Worm (Caenorhabditis elegans) whole organism, L2 larva: Measurements from ENCODE around the gene fut-3.

Source experiments
- C34F6.9 ChIP-seq: fragments of 150-350 bp; optimal IDR thresholded peaks from 2 replicates; lab custom pipeline; 2014; ENCODE audit warnings: missing biosample characterization, missing genetic modification characterization
- F13H6.1 ChIP-seq: sonication (generic microtip); optimal IDR thresholded peaks from 2 replicates; lab custom pipeline; 2016; ENCODE audit warnings: missing genetic modification characterization, missing compliant biosample characterization
- R02D3.7 ChIP-seq: fragments of 150-350 bp; optimal IDR thresholded peaks from 2 replicates; lab custom pipeline; 2014; ENCODE audit warnings: missing biosample characterization, missing genetic modification characterization
- Y55F3AM.14 ChIP-seq: fragments of 200-800 bp; sonication (Bioruptor generic); optimal IDR thresholded peaks from 2 replicates; lab custom pipeline; 2018; ENCODE audit warnings: mild to moderate bottlenecking, missing genetic modification characterization, missing compliant biosample characterization
- ZK546.5 ChIP-seq: sonication (generic microtip); optimal IDR thresholded peaks from 2 replicates; lab custom pipeline; 2017; ENCODE audit warnings: missing biosample characterization, missing genetic modification characterization
- alr-1 ChIP-seq: fragments of 150-350 bp; optimal IDR thresholded peaks from 2 replicates; lab custom pipeline; 2014; ENCODE audit warnings: missing biosample characterization, missing genetic modification characterization
- aly-2 ChIP-seq: fragments of 150-350 bp; optimal IDR thresholded peaks from 2 replicates; lab custom pipeline; 2014; ENCODE audit warnings: missing biosample characterization, missing genetic modification characterization
- ama-1 ChIP-seq: fragments of 150-350 bp; optimal IDR thresholded peaks from 2 replicates; lab custom pipeline; 2018; ENCODE audit warnings: inconsistent platforms
- blmp-1 ChIP-seq: sonication (generic microtip); optimal IDR thresholded peaks from 2 replicates; lab custom pipeline; 2017; ENCODE audit warnings: missing genetic modification characterization, mild to moderate bottlenecking, missing compliant biosample characterization, antibody characterized with exemption, moderate library complexity; ENCODE audit not compliant: insufficient read depth
- ceh-16 ChIP-seq: fragments of 150-350 bp; optimal IDR thresholded peaks from 2 replicates; lab custom pipeline; 2014; ENCODE audit warnings: missing biosample characterization, missing genetic modification characterization
- ceh-82 ChIP-seq: fragments of 150-350 bp; optimal IDR thresholded peaks from 2 replicates; lab custom pipeline; 2014; ENCODE audit warnings: missing biosample characterization, missing genetic modification characterization
- crh-2 ChIP-seq: sonication (generic microtip); optimal IDR thresholded peaks from 2 replicates; lab custom pipeline; 2017; ENCODE audit warnings: missing biosample characterization, missing genetic modification characterization
- dmd-4 ChIP-seq: sonication (generic microtip); optimal IDR thresholded peaks from 2 replicates; lab custom pipeline; 2017; ENCODE audit warnings: missing biosample characterization, missing genetic modification characterization
- egl-27 ChIP-seq: sonication (generic microtip); optimal IDR thresholded peaks from 3 replicates; lab custom pipeline; 2017; ENCODE audit warnings: missing biosample characterization, missing genetic modification reagents, missing genetic modification characterization
- elt-1 ChIP-seq: fragments of 150-350 bp; optimal IDR thresholded peaks from 2 replicates; lab custom pipeline; 2014; ENCODE audit warnings: missing biosample characterization, missing genetic modification characterization
- elt-3 ChIP-seq: sonication (generic microtip); optimal IDR thresholded peaks from 2 replicates; lab custom pipeline; 2017; ENCODE audit warnings: missing biosample characterization, missing genetic modification characterization
- fos-1 ChIP-seq: fragments of 150-350 bp; optimal IDR thresholded peaks from 2 replicates; lab custom pipeline; 2014; ENCODE audit warnings: missing biosample characterization, missing genetic modification characterization
- gmeb-1 ChIP-seq: fragments of 150-350 bp; optimal IDR thresholded peaks from 2 replicates; lab custom pipeline; 2014; ENCODE audit warnings: missing biosample characterization, missing genetic modification characterization
- lin-11 ChIP-seq: fragments of 150-350 bp; sonication (generic microtip); optimal IDR thresholded peaks from 2 replicates; lab custom pipeline; 2014; ENCODE audit warnings: missing biosample characterization, missing genetic modification characterization, inconsistent platforms, mixed read lengths
- lin-13 ChIP-seq: fragments of 150-350 bp; optimal IDR thresholded peaks from 2 replicates; lab custom pipeline; 2014; ENCODE audit warnings: missing biosample characterization, missing genetic modification reagents, missing genetic modification characterization
- lin-39 ChIP-seq: fragments of 150-350 bp; optimal IDR thresholded peaks from 2 replicates; lab custom pipeline; 2014; ENCODE audit warnings: missing biosample characterization, missing genetic modification reagents, missing genetic modification characterization
- lsy-2 ChIP-seq, 2 experiments: fragments of 150-350 bp in 1 of 2; sonication (generic microtip) in 1 of 2; optimal IDR thresholded peaks; 2 replicates each; lab custom pipeline; 2014 to 2017; ENCODE audit warnings: missing biosample characterization in 2 of 2, missing genetic modification characterization in 2 of 2
- mab-5 ChIP-seq: fragments of 150-350 bp; optimal IDR thresholded peaks from 2 replicates; lab custom pipeline; 2014; ENCODE audit warnings: missing biosample characterization, missing genetic modification characterization
- mbf-1 ChIP-seq: sonication (generic microtip); optimal IDR thresholded peaks from 2 replicates; lab custom pipeline; 2017; ENCODE audit warnings: missing biosample characterization, missing genetic modification characterization
- mdl-1 ChIP-seq, 2 experiments: fragments of 150-350 bp in 1 of 2; sonication (generic microtip) in 1 of 2; optimal IDR thresholded peaks; 2 replicates each; lab custom pipeline; 2017; ENCODE audit warnings: missing biosample characterization in 2 of 2, missing genetic modification characterization in 2 of 2
- nhr-10 ChIP-seq: sonication (generic microtip); optimal IDR thresholded peaks from 2 replicates; lab custom pipeline; 2017; ENCODE audit warnings: missing biosample characterization, missing genetic modification characterization
- nhr-11 ChIP-seq: fragments of 150-350 bp; optimal IDR thresholded peaks from 2 replicates; lab custom pipeline; 2014; ENCODE audit warnings: missing biosample characterization, missing genetic modification characterization
- nhr-12 ChIP-seq: fragments of 150-350 bp; optimal IDR thresholded peaks from 2 replicates; lab custom pipeline; 2014; ENCODE audit warnings: missing biosample characterization, missing genetic modification characterization
- nhr-129 ChIP-seq: fragments of 150-350 bp; optimal IDR thresholded peaks from 2 replicates; lab custom pipeline; 2014; ENCODE audit warnings: missing biosample characterization, missing genetic modification characterization
- nhr-21 ChIP-seq: fragments of 150-350 bp; optimal IDR thresholded peaks from 2 replicates; lab custom pipeline; 2014; ENCODE audit warnings: missing biosample characterization, missing genetic modification characterization
- nhr-23 ChIP-seq: fragments of 150-350 bp; optimal IDR thresholded peaks from 2 replicates; lab custom pipeline; 2014; ENCODE audit warnings: missing biosample characterization, missing genetic modification reagents, missing genetic modification characterization
- nhr-237 ChIP-seq: fragments of 150-350 bp; optimal IDR thresholded peaks from 2 replicates; lab custom pipeline; 2014; ENCODE audit warnings: missing biosample characterization, missing genetic modification characterization
- nhr-25 ChIP-seq: fragments of 150-350 bp; sonication (generic microtip); optimal IDR thresholded peaks from 3 replicates; lab custom pipeline; 2014; ENCODE audit warnings: missing biosample characterization, missing genetic modification characterization
- nhr-6 ChIP-seq: fragments of 150-350 bp; optimal IDR thresholded peaks from 2 replicates; lab custom pipeline; 2014; ENCODE audit warnings: missing biosample characterization, missing genetic modification characterization
- nhr-77 ChIP-seq: fragments of 150-350 bp; optimal IDR thresholded peaks from 2 replicates; lab custom pipeline; 2014; ENCODE audit warnings: missing biosample characterization, missing genetic modification characterization
- peb-1 ChIP-seq: fragments of 150-350 bp; optimal IDR thresholded peaks from 2 replicates; lab custom pipeline; 2014; ENCODE audit warnings: missing biosample characterization, missing genetic modification characterization
- sem-4 ChIP-seq: fragments of 150-350 bp; optimal IDR thresholded peaks from 2 replicates; lab custom pipeline; 2014; ENCODE audit warnings: missing biosample characterization, missing genetic modification reagents, missing genetic modification characterization
- skn-1 ChIP-seq: sonication (generic microtip); optimal IDR thresholded peaks from 2 replicates; lab custom pipeline; 2017; ENCODE audit warnings: missing biosample characterization, missing genetic modification characterization
- sma-3 ChIP-seq: sonication (generic microtip); optimal IDR thresholded peaks from 2 replicates; lab custom pipeline; 2016; ENCODE audit warnings: missing genetic modification reagents, missing genetic modification characterization, missing compliant biosample characterization
- sma-9 ChIP-seq, 2 experiments: fragments of 150-350 bp in 1 of 2; sonication (generic microtip) in 1 of 2; optimal IDR thresholded peaks; 2 replicates each; lab custom pipeline; 2014 to 2016; ENCODE audit warnings: missing genetic modification characterization in 2 of 2, mild to moderate bottlenecking in 1 of 2, missing biosample characterization in 1 of 2, missing compliant biosample characterization in 1 of 2, missing genetic modification reagents in 1 of 2, moderate library complexity in 1 of 2
- snpc-4 ChIP-seq: fragments of 150-350 bp; optimal IDR thresholded peaks from 2 replicates; lab custom pipeline; 2014; ENCODE audit warnings: missing biosample characterization, missing genetic modification characterization
- unc-39 ChIP-seq: fragments of 150-350 bp; optimal IDR thresholded peaks from 2 replicates; lab custom pipeline; 2014; ENCODE audit warnings: missing biosample characterization, missing genetic modification characterization
- unc-55 ChIP-seq: fragments of 150-350 bp; sonication (generic microtip); optimal IDR thresholded peaks from 3 replicates; lab custom pipeline; 2014; ENCODE audit warnings: missing biosample characterization, missing genetic modification reagents, missing genetic modification characterization
- unc-62 ChIP-seq: fragments of 150-350 bp; optimal IDR thresholded peaks from 2 replicates; lab custom pipeline; 2014; ENCODE audit warnings: missing biosample characterization, missing genetic modification reagents, missing genetic modification characterization
- zag-1 ChIP-seq: fragments of 150-350 bp; optimal IDR thresholded peaks from 2 replicates; lab custom pipeline; 2014; ENCODE audit warnings: missing biosample characterization, missing genetic modification characterization
- ztf-1 ChIP-seq: fragments of 200-800 bp; sonication (Bioruptor generic); conservative IDR thresholded peaks from 2 replicates; pipeline ENCODE4 v1.3.6; 2022; ENCODE audit warnings: missing genetic modification characterization, missing compliant biosample characterization
- ztf-11 ChIP-seq: sonication (generic microtip); optimal IDR thresholded peaks from 2 replicates; lab custom pipeline; 2017; ENCODE audit warnings: missing biosample characterization, missing genetic modification characterization
- ztf-4 ChIP-seq: fragments of 150-350 bp; optimal IDR thresholded peaks from 2 replicates; lab custom pipeline; 2014; ENCODE audit warnings: missing biosample characterization, missing genetic modification characterization

Gene fut-3

DNA sequence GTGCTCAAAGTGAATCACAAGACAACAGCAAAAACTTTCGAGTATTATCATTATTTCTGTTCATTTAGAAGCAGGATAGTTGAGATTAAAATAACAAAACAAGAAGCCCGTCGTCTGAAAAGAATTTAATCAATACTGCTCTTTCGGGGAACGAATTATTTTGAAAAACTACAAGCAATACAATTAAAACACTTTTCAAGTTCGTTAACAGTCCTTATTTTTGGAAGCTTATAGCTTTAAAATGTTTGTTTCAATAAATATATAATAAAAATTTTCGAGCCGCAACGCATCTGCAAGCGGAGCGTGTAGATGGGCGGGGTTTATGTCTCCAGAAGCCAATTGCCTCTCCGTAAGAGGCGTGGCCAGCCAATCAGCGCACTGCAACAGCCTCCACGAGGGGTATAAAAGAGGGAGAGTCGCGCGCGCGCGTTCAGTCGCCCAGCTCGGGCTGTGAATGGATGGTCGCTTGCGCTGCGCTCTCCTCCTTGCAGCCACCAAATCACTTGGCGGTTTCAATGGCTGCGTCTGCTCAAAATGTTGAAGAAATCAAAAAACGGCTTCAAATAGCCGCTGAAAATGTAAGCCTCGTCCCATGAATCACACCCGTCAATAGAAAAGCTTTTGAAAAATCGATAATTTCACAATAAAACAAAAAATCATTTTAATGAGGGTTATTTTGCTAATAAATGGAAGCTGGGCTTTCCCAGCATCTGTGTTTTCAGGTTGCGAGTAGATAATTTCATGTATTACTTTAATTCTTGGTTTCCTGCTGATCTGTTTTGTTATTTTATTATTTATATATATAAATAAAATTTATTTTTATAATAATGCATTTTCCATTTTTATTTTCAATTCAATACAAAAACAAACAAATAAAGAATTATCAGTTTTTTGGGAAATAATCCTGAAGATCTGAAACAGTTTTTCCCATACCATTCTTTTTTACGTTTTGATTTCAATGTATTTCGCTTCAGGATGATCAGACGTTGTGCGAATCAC lies 1.5 kb upstream of the fut-3 start, which contains the start of the genes ift-43 and mdt-26:
Gene ift-43, minus strand, starts transcription at position 51 of the 999 bp plus-strand sequence.
Gene mdt-26, plus strand, starts transcription at position 446 of the 999 bp plus-strand sequence.
- TF ChIP-seq mbf-1 (tag; lab: Kevin White, UChicago) = no peak
- TF ChIP-seq unc-55 (GFP tag; lab: Kevin White, UChicago) = peak; percentile 78
- no peak for TF ChIP-seq nhr-12 (tag; lab: Kevin White, UChicago)
- TF ChIP-seq unc-62 (GFP tag; lab: Kevin White, UChicago) = no peak
- TF ChIP-seq lin-11 (tag; lab: Kevin White, UChicago) = peak; percentile 89
- no peak for TF ChIP-seq alr-1
- TF ChIP-seq ama-1 (lab: Kevin White, UChicago) = peak; percentile 100
- TF ChIP-seq nhr-21 (tag; lab: Kevin White, UChicago) = peak; percentile 78
- TF ChIP-seq nhr-10 = peak; percentile 72
- TF ChIP-seq sem-4 (tag; lab: Kevin White, UChicago) = peak; percentile 67
- no peak for TF ChIP-seq skn-1
- peak; percentile 85 for TF ChIP-seq F13H6.1 (tag; lab: Kevin White, UChicago)
- TF ChIP-seq peb-1 (tag; lab: Kevin White, UChicago) = no peak
- TF ChIP-seq ceh-16 (tag; lab: Kevin White, UChicago) = peak; percentile 81
- no peak for TF ChIP-seq elt-1 (tag; lab: Kevin White, UChicago)
- peak; percentile 61 for TF ChIP-seq zag-1 (tag; lab: Kevin White, UChicago)
- peak; percentile 81 for TF ChIP-seq sma-3
- TF ChIP-seq ceh-82 = peak; percentile 9
- TF ChIP-seq nhr-129 (tag; lab: Kevin White, UChicago) = peak; percentile 62
- no peak for TF ChIP-seq ztf-1 (GFP tag; lab: Robert Waterston, UW)
- TF ChIP-seq blmp-1 (tag; lab: Kevin White, UChicago) = peak; percentile 20
- peak; percentile 81 for TF ChIP-seq lin-13 (GFP tag; lab: Kevin White, UChicago)
- peak; percentile 81 for TF ChIP-seq egl-27 (tag; lab: Kevin White, UChicago)
- TF ChIP-seq C34F6.9 (tag; lab: Kevin White, UChicago) = peak; percentile 50
- TF ChIP-seq crh-2 (tag; lab: Kevin White, UChicago) = peak; percentile 80
- TF ChIP-seq lsy-2 (tag; optimal IDR thresholded peaks at IDR 0.05; lab: Kevin White, UChicago) = peak; percentile 78 to 88
- TF ChIP-seq nhr-11 (tag; lab: Kevin White, UChicago) = no peak
- no peak for TF ChIP-seq snpc-4 (tag; lab: Kevin White, UChicago)
- TF ChIP-seq aly-2 (tag; lab: Kevin White, UChicago) = no peak
- TF ChIP-seq ZK546.5 = peak; percentile 3
- TF ChIP-seq gmeb-1 (tag; lab: Kevin White, UChicago) = peak; percentile 57
- peak; percentile 75 for TF ChIP-seq sma-9 (GFP tag; optimal IDR thresholded peaks at IDR 0.05; lab: Kevin White, UChicago)
- TF ChIP-seq sma-9 (tag; optimal IDR thresholded peaks at IDR 0.05; lab: Kevin White, UChicago) = no peak
- peak; percentile 51 for TF ChIP-seq nhr-25 (tag; lab: Kevin White, UChicago)
- no peak for TF ChIP-seq nhr-77 (tag; lab: Kevin White, UChicago)
- no peak for TF ChIP-seq R02D3.7 (tag; lab: Kevin White, UChicago)
- peak; percentile 68 for TF ChIP-seq nhr-6
- TF ChIP-seq ztf-11 (tag; lab: Kevin White, UChicago) = no peak
- TF ChIP-seq elt-3 = no peak
- peak; percentile 6 for TF ChIP-seq Y55F3AM.14 (GFP tag; lab: Kevin White, UChicago)
- peak; percentile 53 for TF ChIP-seq fos-1 (tag; lab: Kevin White, UChicago)
- TF ChIP-seq ztf-4 (tag; lab: Kevin White, UChicago) = peak; percentile 73
- TF ChIP-seq unc-39 (tag; lab: Kevin White, UChicago) = peak; percentile 8
- no peak for TF ChIP-seq lin-39 (tag; lab: Kevin White, UChicago)
- TF ChIP-seq nhr-23 (tag; lab: Kevin White, UChicago) = no peak
- TF ChIP-seq mab-5 = peak; percentile 34
- peak; percentile 57 to 73 for TF ChIP-seq mdl-1 (tag; optimal IDR thresholded peaks at IDR 0.05; lab: Kevin White, UChicago)
- no peak for TF ChIP-seq dmd-4 (tag; lab: Kevin White, UChicago)
- peak; percentile 54 for TF ChIP-seq nhr-237
